Worm (Caenorhabditis elegans) whole organism, L2 larva: Measurements from ENCODE around the gene pqn-75.

Experiments
- ama-1 ChIP-seq: fragments of 150-350 bp; optimal IDR thresholded peaks from 2 replicates; lab custom pipeline; 2018; ENCODE audit warnings: inconsistent platforms
- elt-1 ChIP-seq: fragments of 150-350 bp; optimal IDR thresholded peaks from 2 replicates; lab custom pipeline; 2014; ENCODE audit warnings: missing biosample characterization, missing genetic modification characterization
- mdl-1 ChIP-seq, 2 experiments: fragments of 150-350 bp in 1 of 2; sonication (generic microtip) in 1 of 2; optimal IDR thresholded peaks; 2 replicates each; lab custom pipeline; 2017; ENCODE audit warnings: missing biosample characterization in 2 of 2, missing genetic modification characterization in 2 of 2
- nhr-10 ChIP-seq: sonication (generic microtip); optimal IDR thresholded peaks from 2 replicates; lab custom pipeline; 2017; ENCODE audit warnings: missing biosample characterization, missing genetic modification characterization
- skn-1 ChIP-seq: sonication (generic microtip); optimal IDR thresholded peaks from 2 replicates; lab custom pipeline; 2017; ENCODE audit warnings: missing biosample characterization, missing genetic modification characterization
- snpc-4 ChIP-seq: fragments of 150-350 bp; optimal IDR thresholded peaks from 2 replicates; lab custom pipeline; 2014; ENCODE audit warnings: missing biosample characterization, missing genetic modification characterization
- unc-62 ChIP-seq: fragments of 150-350 bp; optimal IDR thresholded peaks from 2 replicates; lab custom pipeline; 2014; ENCODE audit warnings: missing biosample characterization, missing genetic modification reagents, missing genetic modification characterization

DNA sequence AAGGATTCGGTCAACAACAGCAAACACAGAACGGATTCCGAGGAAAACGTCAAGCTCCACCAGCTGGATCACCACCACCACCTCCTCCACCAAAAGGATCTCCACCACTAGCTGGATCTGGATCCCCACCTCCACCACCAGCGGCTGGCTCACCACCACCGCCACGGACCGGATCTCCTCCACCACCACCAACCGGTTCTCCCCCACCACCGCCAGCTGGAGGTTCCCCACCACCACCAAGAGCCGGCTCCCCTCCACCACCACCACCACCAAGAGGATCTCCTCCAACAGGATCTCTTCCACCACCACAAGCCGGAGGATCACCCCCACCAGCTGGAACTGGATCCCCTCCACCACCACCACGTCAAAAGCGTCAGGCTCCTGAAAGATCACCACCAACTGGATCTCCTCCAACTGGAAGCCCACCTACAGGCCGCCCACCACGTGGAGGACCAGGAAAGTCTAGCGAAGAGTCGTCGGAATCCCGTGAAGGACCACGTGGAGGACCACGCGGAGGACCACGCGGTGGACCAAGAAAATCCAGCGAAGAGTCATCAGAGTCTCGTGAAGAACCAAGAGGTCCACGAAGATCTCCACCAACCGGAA is 4.7 kb downstream of the pqn-75 start:
- no peak for TF ChIP-seq elt-1 (tag; lab: Kevin White, UChicago)
- TF ChIP-seq nhr-10 (tag; lab: Kevin White, UChicago), result no peak
- TF ChIP-seq skn-1 (tag; lab: Kevin White, UChicago), result no peak
- no peak for TF ChIP-seq unc-62
- TF ChIP-seq snpc-4 (tag; lab: Kevin White, UChicago), result no peak
- TF ChIP-seq ama-1 (lab: Kevin White, UChicago), result no peak
- TF ChIP-seq mdl-1 (tag; optimal IDR thresholded peaks at IDR 0.05; lab: Kevin White, UChicago), result no peak
